Worm (Caenorhabditis elegans) whole organism, L2 larva: Measurements from ENCODE around the gene letm-1.

Source experiments
- C34F6.9 ChIP-seq: fragments of 150-350 bp; optimal IDR thresholded peaks from 2 replicates; lab custom pipeline; 2014; ENCODE audit warnings: missing biosample characterization, missing genetic modification characterization
- F13H6.1 ChIP-seq: sonication (generic microtip); optimal IDR thresholded peaks from 2 replicates; lab custom pipeline; 2016; ENCODE audit warnings: missing genetic modification characterization, missing compliant biosample characterization
- Y55F3AM.14 ChIP-seq: fragments of 200-800 bp; sonication (Bioruptor generic); optimal IDR thresholded peaks from 2 replicates; lab custom pipeline; 2018; ENCODE audit warnings: mild to moderate bottlenecking, missing genetic modification characterization, missing compliant biosample characterization
- ZK546.5 ChIP-seq: sonication (generic microtip); optimal IDR thresholded peaks from 2 replicates; lab custom pipeline; 2017; ENCODE audit warnings: missing biosample characterization, missing genetic modification characterization
- alr-1 ChIP-seq: fragments of 150-350 bp; optimal IDR thresholded peaks from 2 replicates; lab custom pipeline; 2014; ENCODE audit warnings: missing biosample characterization, missing genetic modification characterization
- aly-2 ChIP-seq: fragments of 150-350 bp; optimal IDR thresholded peaks from 2 replicates; lab custom pipeline; 2014; ENCODE audit warnings: missing biosample characterization, missing genetic modification characterization
- ama-1 ChIP-seq: fragments of 150-350 bp; optimal IDR thresholded peaks from 2 replicates; lab custom pipeline; 2018; ENCODE audit warnings: inconsistent platforms
- blmp-1 ChIP-seq: sonication (generic microtip); optimal IDR thresholded peaks from 2 replicates; lab custom pipeline; 2017; ENCODE audit warnings: missing genetic modification characterization, mild to moderate bottlenecking, missing compliant biosample characterization, antibody characterized with exemption, moderate library complexity; ENCODE audit not compliant: insufficient read depth
- ceh-16 ChIP-seq: fragments of 150-350 bp; optimal IDR thresholded peaks from 2 replicates; lab custom pipeline; 2014; ENCODE audit warnings: missing biosample characterization, missing genetic modification characterization
- ceh-82 ChIP-seq: fragments of 150-350 bp; optimal IDR thresholded peaks from 2 replicates; lab custom pipeline; 2014; ENCODE audit warnings: missing biosample characterization, missing genetic modification characterization
- crh-2 ChIP-seq: sonication (generic microtip); optimal IDR thresholded peaks from 2 replicates; lab custom pipeline; 2017; ENCODE audit warnings: missing biosample characterization, missing genetic modification characterization
- dmd-4 ChIP-seq: sonication (generic microtip); optimal IDR thresholded peaks from 2 replicates; lab custom pipeline; 2017; ENCODE audit warnings: missing biosample characterization, missing genetic modification characterization
- elt-1 ChIP-seq: fragments of 150-350 bp; optimal IDR thresholded peaks from 2 replicates; lab custom pipeline; 2014; ENCODE audit warnings: missing biosample characterization, missing genetic modification characterization
- fos-1 ChIP-seq: fragments of 150-350 bp; optimal IDR thresholded peaks from 2 replicates; lab custom pipeline; 2014; ENCODE audit warnings: missing biosample characterization, missing genetic modification characterization
- gmeb-1 ChIP-seq: fragments of 150-350 bp; optimal IDR thresholded peaks from 2 replicates; lab custom pipeline; 2014; ENCODE audit warnings: missing biosample characterization, missing genetic modification characterization
- lin-11 ChIP-seq: fragments of 150-350 bp; sonication (generic microtip); optimal IDR thresholded peaks from 2 replicates; lab custom pipeline; 2014; ENCODE audit warnings: missing biosample characterization, missing genetic modification characterization, inconsistent platforms, mixed read lengths
- mab-5 ChIP-seq: fragments of 150-350 bp; optimal IDR thresholded peaks from 2 replicates; lab custom pipeline; 2014; ENCODE audit warnings: missing biosample characterization, missing genetic modification characterization
- nhr-11 ChIP-seq: fragments of 150-350 bp; optimal IDR thresholded peaks from 2 replicates; lab custom pipeline; 2014; ENCODE audit warnings: missing biosample characterization, missing genetic modification characterization
- nhr-12 ChIP-seq: fragments of 150-350 bp; optimal IDR thresholded peaks from 2 replicates; lab custom pipeline; 2014; ENCODE audit warnings: missing biosample characterization, missing genetic modification characterization
- nhr-129 ChIP-seq: fragments of 150-350 bp; optimal IDR thresholded peaks from 2 replicates; lab custom pipeline; 2014; ENCODE audit warnings: missing biosample characterization, missing genetic modification characterization
- nhr-23 ChIP-seq: fragments of 150-350 bp; optimal IDR thresholded peaks from 2 replicates; lab custom pipeline; 2014; ENCODE audit warnings: missing biosample characterization, missing genetic modification reagents, missing genetic modification characterization
- nhr-25 ChIP-seq: fragments of 150-350 bp; sonication (generic microtip); optimal IDR thresholded peaks from 3 replicates; lab custom pipeline; 2014; ENCODE audit warnings: missing biosample characterization, missing genetic modification characterization
- nhr-6 ChIP-seq: fragments of 150-350 bp; optimal IDR thresholded peaks from 2 replicates; lab custom pipeline; 2014; ENCODE audit warnings: missing biosample characterization, missing genetic modification characterization
- nhr-77 ChIP-seq: fragments of 150-350 bp; optimal IDR thresholded peaks from 2 replicates; lab custom pipeline; 2014; ENCODE audit warnings: missing biosample characterization, missing genetic modification characterization
- peb-1 ChIP-seq: fragments of 150-350 bp; optimal IDR thresholded peaks from 2 replicates; lab custom pipeline; 2014; ENCODE audit warnings: missing biosample characterization, missing genetic modification characterization
- sem-4 ChIP-seq: fragments of 150-350 bp; optimal IDR thresholded peaks from 2 replicates; lab custom pipeline; 2014; ENCODE audit warnings: missing biosample characterization, missing genetic modification reagents, missing genetic modification characterization
- skn-1 ChIP-seq: sonication (generic microtip); optimal IDR thresholded peaks from 2 replicates; lab custom pipeline; 2017; ENCODE audit warnings: missing biosample characterization, missing genetic modification characterization
- sma-3 ChIP-seq: sonication (generic microtip); optimal IDR thresholded peaks from 2 replicates; lab custom pipeline; 2016; ENCODE audit warnings: missing genetic modification reagents, missing genetic modification characterization, missing compliant biosample characterization
- sma-9 ChIP-seq, 2 experiments: fragments of 150-350 bp in 1 of 2; sonication (generic microtip) in 1 of 2; optimal IDR thresholded peaks; 2 replicates each; lab custom pipeline; 2014 to 2016; ENCODE audit warnings: missing genetic modification characterization in 2 of 2, mild to moderate bottlenecking in 1 of 2, missing biosample characterization in 1 of 2, missing compliant biosample characterization in 1 of 2, missing genetic modification reagents in 1 of 2, moderate library complexity in 1 of 2
- unc-55 ChIP-seq: fragments of 150-350 bp; sonication (generic microtip); optimal IDR thresholded peaks from 3 replicates; lab custom pipeline; 2014; ENCODE audit warnings: missing biosample characterization, missing genetic modification reagents, missing genetic modification characterization
- unc-62 ChIP-seq: fragments of 150-350 bp; optimal IDR thresholded peaks from 2 replicates; lab custom pipeline; 2014; ENCODE audit warnings: missing biosample characterization, missing genetic modification reagents, missing genetic modification characterization
- zag-1 ChIP-seq: fragments of 150-350 bp; optimal IDR thresholded peaks from 2 replicates; lab custom pipeline; 2014; ENCODE audit warnings: missing biosample characterization, missing genetic modification characterization
- ztf-1 ChIP-seq: fragments of 200-800 bp; sonication (Bioruptor generic); conservative IDR thresholded peaks from 2 replicates; pipeline ENCODE4 v1.3.6; 2022; ENCODE audit warnings: missing genetic modification characterization, missing compliant biosample characterization
- ztf-11 ChIP-seq: sonication (generic microtip); optimal IDR thresholded peaks from 2 replicates; lab custom pipeline; 2017; ENCODE audit warnings: missing biosample characterization, missing genetic modification characterization
- ztf-4 ChIP-seq: fragments of 150-350 bp; optimal IDR thresholded peaks from 2 replicates; lab custom pipeline; 2014; ENCODE audit warnings: missing biosample characterization, missing genetic modification characterization

The letm-1 gene

ce11 chrV:13678542-13678941 lies 17.5 kb downstream of the letm-1 start, which contains the start of the genes tag-65 and ccz-1 (continued):
- TF ChIP-seq blmp-1 (tag; lab: Kevin White, UChicago) (peak; percentile 60), skn-1 (tag; lab: Kevin White, UChicago) (no peak), nhr-77 (tag; lab: Kevin White, UChicago) (no peak), zag-1 (tag; lab: Kevin White, UChicago) (peak; percentile 41), ztf-4 (no peak), F13H6.1 (tag; lab: Kevin White, UChicago) (peak; percentile 86), aly-2 (tag; lab: Kevin White, UChicago) (no peak), nhr-129 (tag; lab: Kevin White, UChicago) (peak; percentile 59), sma-9 (GFP tag; optimal IDR thresholded peaks at IDR 0.05; lab: Kevin White, UChicago) (peak; percentile 94), sma-9 (tag; optimal IDR thresholded peaks at IDR 0.05; lab: Kevin White, UChicago) (no peak), ceh-82 (tag; lab: Kevin White, UChicago) (no peak), ama-1 (lab: Kevin White, UChicago) (peak; percentile 35), nhr-11 (tag; lab: Kevin White, UChicago) (no peak), crh-2 (peak; percentile 88), nhr-12 (no peak), peb-1 (tag; lab: Kevin White, UChicago) (no peak)

ce11 chrV:13679859-13680258 lies 18.8 kb downstream of the letm-1 start:
- TF ChIP-seq ceh-16 (tag; lab: Kevin White, UChicago) (no peak), aly-2 (tag; lab: Kevin White, UChicago) (no peak), zag-1 (tag; lab: Kevin White, UChicago) (no peak), sma-9 (GFP tag; optimal IDR thresholded peaks at IDR 0.05; lab: Kevin White, UChicago) (no peak), sma-9 (tag; optimal IDR thresholded peaks at IDR 0.05; lab: Kevin White, UChicago) (no peak), fos-1 (tag; lab: Kevin White, UChicago) (no peak), ZK546.5 (tag; lab: Kevin White, UChicago) (no peak), skn-1 (tag; lab: Kevin White, UChicago) (no peak), alr-1 (no peak), unc-62 (no peak), ztf-4 (no peak), ama-1 (lab: Kevin White, UChicago) (no peak)

- TF ChIP-seq nhr-129 (tag; lab: Kevin White, UChicago) (no peak), ztf-1 (GFP tag; lab: Robert Waterston, UW) (no peak), dmd-4 (tag; lab: Kevin White, UChicago) (no peak), peb-1 (tag; lab: Kevin White, UChicago) (no peak), ZK546.5 (tag; lab: Kevin White, UChicago) (no peak), gmeb-1 (tag; lab: Kevin White, UChicago) (no peak), nhr-11 (tag; lab: Kevin White, UChicago) (no peak), sma-3 (GFP tag; lab: Kevin White, UChicago) (no peak)
These were observed 20.4 kb downstream of the letm-1 start for ce11 chrV:13681445-13681844.

- TF ChIP-seq nhr-6 (tag; lab: Kevin White, UChicago), result no peak
- TF ChIP-seq ztf-1 (GFP tag; lab: Robert Waterston, UW), result no peak
- no peak for TF ChIP-seq lin-11
- TF ChIP-seq nhr-23 (tag; lab: Kevin White, UChicago), result no peak
- peak; percentile 11 for TF ChIP-seq C34F6.9
- no peak for TF ChIP-seq sma-9 (GFP tag; optimal IDR thresholded peaks at IDR 0.05; lab: Kevin White, UChicago)
- TF ChIP-seq sma-9 (tag; optimal IDR thresholded peaks at IDR 0.05; lab: Kevin White, UChicago), result no peak
These were observed 25.5 kb downstream of the letm-1 start for ce11 chrV:13686513-13686912.

- TF ChIP-seq aly-2 (tag; lab: Kevin White, UChicago) (no peak), Y55F3AM.14 (no peak), ama-1 (lab: Kevin White, UChicago) (no peak), blmp-1 (tag; lab: Kevin White, UChicago) (no peak), ztf-11 (tag; lab: Kevin White, UChicago) (no peak), unc-55 (GFP tag; lab: Kevin White, UChicago) (no peak), mab-5 (tag; lab: Kevin White, UChicago) (no peak), gmeb-1 (tag; lab: Kevin White, UChicago) (no peak), nhr-11 (tag; lab: Kevin White, UChicago) (no peak), nhr-25 (tag; lab: Kevin White, UChicago) (no peak), sem-4 (tag; lab: Kevin White, UChicago) (no peak), alr-1 (no peak), lin-11 (no peak), zag-1 (tag; lab: Kevin White, UChicago) (no peak), elt-1 (tag; lab: Kevin White, UChicago) (no peak)
These were observed 26.4 kb downstream of the letm-1 start for ce11 chrV:13687504-13687903.
